Fruit fly (Drosophila melanogaster) whole organism, wandering third instar larva: Measurements from ENCODE around the gene CG14642.

Experiments used
- br ChIP-seq: fragments of 200-800 bp; sonication (Bioruptor generic); optimal IDR thresholded peaks from 2 replicates; lab custom pipeline; 2016; ENCODE audit warnings: missing biosample characterization, missing genetic modification characterization
- h ChIP-seq: fragments of 200-800 bp; sonication (Bioruptor generic); optimal IDR thresholded peaks from 3 replicates; lab custom pipeline; 2016; ENCODE audit warnings: missing biosample characterization, mild to moderate bottlenecking, missing genetic modification characterization
- lola ChIP-seq: fragments of >200 bp; optimal IDR thresholded peaks from 2 replicates; lab custom pipeline; 2017; ENCODE audit warnings: missing biosample characterization, missing genetic modification characterization

dm6 chr3R:4233018-4233385 is 9.5 kb downstream of the CG14642 start, which contains the start of gene abs:
- TF ChIP-seq h (no peak), br (GFP tag; lab: Kevin White, UChicago) (no peak), lola (GFP tag; lab: Kevin White, UChicago) (no peak)
